Worm (Caenorhabditis elegans) whole organism, L4 larva: ENCODE measurements around the gene cyp-25A2.

Source experiments
- daf-16 ChIP-seq, 3 experiments: sonication (generic microtip); optimal IDR thresholded peaks; 2 replicates each; lab custom pipeline; 2016 to 2017; ENCODE audit warnings: missing genetic modification characterization in 3 of 3, missing genetic modification reagents in 3 of 3, mild to moderate bottlenecking in 2 of 3, missing compliant biosample characterization in 2 of 3, missing biosample characterization in 1 of 3, moderate library complexity in 1 of 3
- nhr-77 ChIP-seq: fragments of 150-350 bp; optimal IDR thresholded peaks from 2 replicates; lab custom pipeline; 2014; ENCODE audit warnings: missing biosample characterization, missing genetic modification characterization
- rbr-2 ChIP-seq: sonication (generic microtip); optimal IDR thresholded peaks from 2 replicates; lab custom pipeline; 2016; ENCODE audit warnings: missing genotype, missing genetic modification characterization, missing compliant biosample characterization

DNA sequence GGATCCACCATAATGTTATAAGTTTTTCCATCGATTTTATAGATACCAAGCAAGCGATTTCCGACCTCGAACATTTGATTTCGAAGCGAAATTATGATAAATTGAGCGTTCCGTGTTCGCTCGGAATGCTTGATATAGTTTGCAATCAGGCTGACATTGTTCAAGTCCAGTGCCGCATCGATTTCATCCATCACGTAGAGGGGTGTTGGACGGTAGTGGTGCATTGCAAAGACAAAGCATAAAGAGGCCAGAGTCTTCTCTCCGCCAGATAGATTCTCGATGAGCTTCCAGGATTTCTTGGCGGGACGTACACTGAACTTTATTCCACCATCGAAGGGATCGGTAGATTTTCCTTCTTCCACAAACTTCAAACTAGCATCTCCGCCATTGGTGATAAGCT is 20.6 kb upstream of the cyp-25A2 start:
- no peak for TF ChIP-seq daf-16 (GFP tag; optimal IDR thresholded peaks at IDR 0.05; lab: Kevin White, UChicago)
- TF ChIP-seq daf-16 (tag; optimal IDR thresholded peaks at IDR 0.05; lab: Kevin White, UChicago), result no peak
- TF ChIP-seq nhr-77 (tag; lab: Kevin White, UChicago), result no peak
- no peak for TF ChIP-seq rbr-2
